Worm (Caenorhabditis elegans): ENCODE results near the gene K02E11.4.

The K02E11.4 gene

ce11 chrV:14237447-14237846 lies 10.5 kb downstream of the K02E11.4 start (continued):
- TF ChIP-seq ekl-4 (GFP tag; IDR thresholded peaks at IDR 0.05), result peak; percentile 78
- peak; percentile 75 for TF ChIP-seq F39B2.1 (GFP tag; IDR thresholded peaks at IDR 0.05)
- peak; percentile 96 for TF ChIP-seq cebp-2 (GFP tag; IDR thresholded peaks at IDR 0.05)
- 0 out of 2 replicates have a peak, but pooled peaks have one; percentile 52 for TF ChIP-seq F37B4.10 (GFP tag; IDR thresholded peaks at IDR 0.05)
- TF ChIP-seq Y56A3A.18 (GFP tag; IDR thresholded peaks at IDR 0.05), result peak; percentile 80
- TF ChIP-seq ztf-28 (GFP tag; IDR thresholded peaks at IDR 0.05), result 0 out of 2 replicates have a peak, but pooled peaks have one; percentile 29
- TF ChIP-seq Y79H2A.3 (GFP tag; conservative IDR thresholded peaks at IDR 0.05), result 0 out of 2 replicates have a peak, but pooled peaks have one; percentile 18
- peak; percentile 87 for TF ChIP-seq dox-1 (GFP tag; IDR thresholded peaks at IDR 0.05)
- peak; percentile 46 for TF ChIP-seq egrh-3 (GFP tag; IDR thresholded peaks at IDR 0.05)
- peak; percentile 52 for TF ChIP-seq B0261.1 (tag; optimal IDR thresholded peaks at IDR 0.05)
- TF ChIP-seq F33H1.4 (GFP tag; IDR thresholded peaks at IDR 0.05), result peak; percentile 57
- TF ChIP-seq ceh-100 (GFP tag; IDR thresholded peaks at IDR 0.05), result peak; percentile 67; the same call in 1 of the 2 replicates
- TF ChIP-seq C17E4.6 (GFP tag; IDR thresholded peaks at IDR 0.05), result 0 out of 2 replicates have a peak, but pooled peaks have one; percentile 21
- TF ChIP-seq D2030.7 (GFP tag; IDR thresholded peaks at IDR 0.05), result peak; percentile 94
- TF ChIP-seq nfyb-1 (GFP tag; IDR thresholded peaks at IDR 0.05), result peak; percentile 57; the same call in 1 of the 2 replicates
- 0 out of 2 replicates have a peak, but pooled peaks have one; percentile 86 for TF ChIP-seq nhr-120 (GFP tag; IDR thresholded peaks at IDR 0.05)
- TF ChIP-seq nhr-90 (tag; optimal IDR thresholded peaks at IDR 0.05), result peak; percentile 31
- TF ChIP-seq attf-3 (GFP tag; conservative IDR thresholded peaks at IDR 0.05), result 0 out of 2 replicates have a peak, but pooled peaks have one; percentile 35
- TF ChIP-seq mcd-1 (GFP tag; IDR thresholded peaks at IDR 0.05), result peak; percentile 61
- TF ChIP-seq Y53F4B.3 (GFP tag; IDR thresholded peaks at IDR 0.05), result 0 out of 2 replicates have a peak, but pooled peaks have one; percentile 18
- peak; percentile 35 for TF ChIP-seq rpc-1 (optimal IDR thresholded peaks at IDR 0.05)
- TF ChIP-seq rpc-1 (tag; optimal IDR thresholded peaks at IDR 0.05), result peak; percentile 65
- peak; percentile 99 for TF ChIP-seq lin-26 (GFP tag; IDR thresholded peaks at IDR 0.05)

- TF ChIP-seq nfya-2 (GFP tag; IDR thresholded peaks at IDR 0.05) (no peak), atf-7 (tag; optimal IDR thresholded peaks at IDR 0.05) (no peak), him-1 (tag; optimal IDR thresholded peaks at IDR 0.05) (no peak), ztf-22 (GFP tag; optimal IDR thresholded peaks at IDR 0.05) (no peak), ceh-58 (GFP tag; IDR thresholded peaks at IDR 0.05) (no peak), F57C9.4 (tag; optimal IDR thresholded peaks at IDR 0.05) (no peak), akir-1 (GFP tag; optimal IDR thresholded peaks at IDR 0.05) (no peak), dpl-1 (GFP tag; optimal IDR thresholded peaks at IDR 0.05) (no peak), Y56A3A.18 (GFP tag; IDR thresholded peaks at IDR 0.05) (no peak), ztf-28 (GFP tag; IDR thresholded peaks at IDR 0.05) (no peak), K12H6.12 (tag; optimal IDR thresholded peaks at IDR 0.05) (no peak), ztf-18 (tag; optimal IDR thresholded peaks at IDR 0.05) (no peak), tbp1 (GFP tag; optimal IDR thresholded peaks at IDR 0.05) (no peak)
Observed at ce11 chrV:14235942-14236341, 12.0 kb downstream of the K02E11.4 start, which contains the start of gene ent-3. ent-3 (minus strand) TSS chrV:14236042.

ce11 chrV:14231656-14232055 lies 16.3 kb downstream of the K02E11.4 start:
- TF ChIP-seq lir-1 (GFP tag; conservative IDR thresholded peaks at IDR 0.05) (no peak), nhr-80 (tag; optimal IDR thresholded peaks at IDR 0.05) (peak; percentile 22), madf-10 (tag; optimal IDR thresholded peaks at IDR 0.05) (no peak), ztf-22 (GFP tag; optimal IDR thresholded peaks at IDR 0.05) (no peak)

All from whole organism, young adult.